Worm (Caenorhabditis elegans) whole organism, mixed stage, embryonic: ENCODE data around the gene Y34F4.3.

Experiments used
- M03D4.4 ChIP-seq: sonication (generic microtip); optimal IDR thresholded peaks from 2 replicates; lab custom pipeline; 2017; ENCODE audit warnings: mild to moderate bottlenecking, missing genetic modification characterization, missing compliant biosample characterization
- bed-3 ChIP-seq: fragments of 200-800 bp; sonication (Bioruptor generic); optimal IDR thresholded peaks from 3 replicates; lab custom pipeline; 2018; ENCODE audit warnings: mild to moderate bottlenecking, missing genetic modification characterization, moderate library complexity, missing compliant biosample characterization
- blmp-1 ChIP-seq: fragments of 150-350 bp; optimal IDR thresholded peaks from 2 replicates; lab custom pipeline; 2014; ENCODE audit warnings: missing biosample characterization, missing genetic modification characterization
- ceh-39 ChIP-seq: fragments of 150-350 bp; optimal IDR thresholded peaks from 2 replicates; lab custom pipeline; 2014; ENCODE audit warnings: missing biosample characterization, missing genetic modification characterization
- ceh-43 ChIP-seq: fragments of 200-800 bp; sonication (Bioruptor generic); optimal IDR thresholded peaks from 2 replicates; lab custom pipeline; 2018; ENCODE audit warnings: mild to moderate bottlenecking, missing genetic modification characterization, moderate library complexity, missing compliant biosample characterization
- ceh-83 ChIP-seq: fragments of 200-800 bp; sonication (Bioruptor generic); optimal IDR thresholded peaks from 2 replicates; lab custom pipeline; 2018; ENCODE audit warnings: mild to moderate bottlenecking, missing genetic modification characterization, missing compliant biosample characterization
- ces-1 ChIP-seq: fragments of 150-350 bp; optimal IDR thresholded peaks from 2 replicates; lab custom pipeline; 2014; ENCODE audit warnings: missing biosample characterization, missing genetic modification reagents, missing genetic modification characterization
- cnd-1 ChIP-seq: fragments of 200-800 bp; sonication (Bioruptor generic); optimal IDR thresholded peaks from 2 replicates; lab custom pipeline; 2018; ENCODE audit warnings: mild to moderate bottlenecking, missing genetic modification characterization, missing compliant biosample characterization
- elt-1 ChIP-seq: sonication (generic microtip); optimal IDR thresholded peaks from 2 replicates; lab custom pipeline; 2017; ENCODE audit warnings: missing genetic modification characterization, mild to moderate bottlenecking, missing compliant biosample characterization, antibody characterized with exemption, moderate library complexity, borderline replicate concordance; ENCODE audit not compliant: insufficient read depth
- elt-3 ChIP-seq: fragments of 150-350 bp; optimal IDR thresholded peaks from 2 replicates; lab custom pipeline; 2014; ENCODE audit warnings: missing biosample characterization, missing genetic modification characterization
- flh-1 ChIP-seq: fragments of 200-800 bp; sonication (Bioruptor generic); optimal IDR thresholded peaks from 2 replicates; lab custom pipeline; 2018; ENCODE audit warnings: mild to moderate bottlenecking, missing genetic modification characterization, moderate library complexity, missing compliant biosample characterization
- ham-2 ChIP-seq: fragments of 200-800 bp; sonication (Bioruptor generic); optimal IDR thresholded peaks from 2 replicates; lab custom pipeline; 2018; ENCODE audit warnings: mild to moderate bottlenecking, missing genetic modification characterization, missing compliant biosample characterization
- hlh-1 ChIP-seq: fragments of 150-350 bp; optimal IDR thresholded peaks from 2 replicates; lab custom pipeline; 2014; ENCODE audit warnings: missing biosample characterization, missing genetic modification reagents, missing genetic modification characterization
- lin-13 ChIP-seq: fragments of 150-350 bp; optimal IDR thresholded peaks from 2 replicates; lab custom pipeline; 2014; ENCODE audit warnings: missing biosample characterization, missing genetic modification characterization
- lin-32 ChIP-seq: fragments of 200-800 bp; sonication (Bioruptor generic); optimal IDR thresholded peaks from 2 replicates; lab custom pipeline; 2018; ENCODE audit warnings: mild to moderate bottlenecking, missing genetic modification characterization, missing compliant biosample characterization
- lsy-2 ChIP-seq: fragments of 150-350 bp; optimal IDR thresholded peaks from 2 replicates; lab custom pipeline; 2014; ENCODE audit warnings: missing biosample characterization, missing genetic modification characterization
- mls-2 ChIP-seq: sonication (generic microtip); optimal IDR thresholded peaks from 2 replicates; lab custom pipeline; 2016; ENCODE audit warnings: mild to moderate bottlenecking, missing genetic modification characterization, moderate library complexity, missing compliant biosample characterization
- nhr-12 ChIP-seq: fragments of 150-350 bp; optimal IDR thresholded peaks from 2 replicates; lab custom pipeline; 2014; ENCODE audit warnings: missing biosample characterization, missing genetic modification characterization
- nhr-2 ChIP-seq: fragments of 150-350 bp; optimal IDR thresholded peaks from 2 replicates; lab custom pipeline; 2014; ENCODE audit warnings: missing biosample characterization, missing genetic modification characterization
- nhr-237 ChIP-seq: fragments of 150-350 bp; optimal IDR thresholded peaks from 2 replicates; lab custom pipeline; 2014; ENCODE audit warnings: missing biosample characterization, missing genetic modification characterization
- nhr-28 ChIP-seq: fragments of 150-350 bp; optimal IDR thresholded peaks from 2 replicates; lab custom pipeline; 2014; ENCODE audit warnings: missing biosample characterization, missing genetic modification characterization
- nhr-76 ChIP-seq: sonication (generic microtip); optimal IDR thresholded peaks from 2 replicates; lab custom pipeline; 2017; ENCODE audit warnings: missing biosample characterization, missing genetic modification characterization
- pha-4 ChIP-seq: fragments of 150-350 bp; optimal IDR thresholded peaks from 2 replicates; lab custom pipeline; 2018; ENCODE audit warnings: missing biosample characterization, missing genetic modification reagents, missing genetic modification characterization
- snpc-4 ChIP-seq: fragments of 150-350 bp; optimal IDR thresholded peaks from 2 replicates; lab custom pipeline; 2014; ENCODE audit warnings: missing biosample characterization, missing genetic modification characterization
- sptf-1 ChIP-seq: sonication (generic microtip); optimal IDR thresholded peaks from 2 replicates; lab custom pipeline; 2017; ENCODE audit warnings: mild to moderate bottlenecking, missing genetic modification characterization, moderate library complexity, missing compliant biosample characterization
- tbx-8 ChIP-seq: fragments of 200-800 bp; sonication (Bioruptor generic); optimal IDR thresholded peaks from 2 replicates; lab custom pipeline; 2018; ENCODE audit warnings: mild to moderate bottlenecking, missing genetic modification characterization, moderate library complexity, missing compliant biosample characterization
- unc-39 ChIP-seq: fragments of 150-350 bp; optimal IDR thresholded peaks from 2 replicates; lab custom pipeline; 2014; ENCODE audit warnings: missing biosample characterization, missing genetic modification characterization
- unc-62 ChIP-seq: fragments of 150-350 bp; optimal IDR thresholded peaks from 2 replicates; lab custom pipeline; 2014; ENCODE audit warnings: missing biosample characterization, missing genetic modification reagents, missing genetic modification characterization
- zip-8 ChIP-seq: fragments of 150-350 bp; optimal IDR thresholded peaks from 2 replicates; lab custom pipeline; 2014; ENCODE audit warnings: missing biosample characterization, missing genetic modification characterization
- ztf-11 ChIP-seq: fragments of 150-350 bp; optimal IDR thresholded peaks from 2 replicates; lab custom pipeline; 2014; ENCODE audit warnings: missing biosample characterization, missing genetic modification characterization

The Y34F4.3 gene

DNA sequence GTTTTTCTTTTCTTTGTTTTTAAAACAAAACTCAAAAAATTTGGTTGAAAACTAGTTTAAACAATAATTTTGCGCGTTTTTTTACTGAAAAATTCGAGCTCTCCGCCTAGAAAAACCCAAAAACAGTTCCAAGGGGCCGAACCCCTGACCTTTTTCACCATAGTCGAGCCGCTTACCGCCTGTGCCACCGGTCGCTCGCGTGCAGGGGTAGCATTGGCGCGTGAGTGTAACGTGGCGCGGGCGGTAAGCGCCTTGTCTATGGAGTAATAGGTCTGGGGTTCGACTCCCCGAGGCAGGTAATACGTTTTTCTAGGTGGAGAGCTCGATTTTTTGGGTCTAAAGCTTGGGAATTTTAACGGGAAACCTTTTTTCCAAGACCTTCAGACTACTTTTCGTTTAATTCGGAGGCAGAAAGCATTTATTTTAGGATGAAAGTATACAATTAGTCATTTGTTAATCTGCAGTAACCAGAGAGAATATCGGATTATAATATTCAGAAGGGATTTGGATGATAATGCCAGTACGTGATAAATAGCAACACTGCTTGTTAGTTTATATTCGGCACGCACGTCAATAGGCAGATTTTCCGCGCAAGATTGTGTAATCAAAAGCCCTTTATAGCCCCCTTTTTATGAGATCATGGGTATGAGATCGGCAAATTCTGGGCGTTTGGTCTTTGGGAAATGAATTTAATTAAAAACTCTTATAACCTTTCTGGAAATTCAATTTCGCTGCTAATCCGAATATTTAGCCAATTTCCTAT, 8.7 kb downstream of the Y34F4.3 start:
- no peak for TF ChIP-seq tbx-8
- no peak for TF ChIP-seq zip-8
- TF ChIP-seq lin-13, result no peak
- no peak for TF ChIP-seq ceh-39
- TF ChIP-seq pha-4 (tag; lab: Kevin White, UChicago), result no peak
- no peak for TF ChIP-seq unc-62 (GFP tag; lab: Kevin White, UChicago)
- TF ChIP-seq mls-2 (tag; lab: Kevin White, UChicago), result no peak
- no peak for TF ChIP-seq hlh-1
- no peak for TF ChIP-seq nhr-28 (tag; lab: Kevin White, UChicago)
- TF ChIP-seq ces-1 (GFP tag; lab: Kevin White, UChicago), result no peak
- TF ChIP-seq ztf-11 (tag; lab: Kevin White, UChicago), result no peak

DNA sequence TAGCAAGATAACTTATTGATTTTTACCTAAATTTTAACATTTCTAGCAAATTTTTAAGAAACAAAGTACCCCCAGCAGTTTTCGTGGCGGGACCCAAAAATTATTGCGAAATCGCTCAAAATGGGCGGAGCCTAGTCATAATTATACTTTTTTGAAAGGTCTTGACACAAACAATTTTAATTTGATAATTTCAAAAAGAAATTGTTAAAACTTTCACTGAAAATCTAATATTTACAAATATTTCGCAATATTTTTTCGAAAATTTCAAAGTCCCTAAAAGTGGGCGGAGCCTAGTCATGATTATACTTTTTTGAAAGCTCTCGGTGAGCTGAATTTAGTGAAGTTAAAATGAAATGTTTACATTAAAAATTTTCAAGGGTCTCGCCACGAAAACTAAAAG, 11.5 kb downstream of the Y34F4.3 start:
- no peak for TF ChIP-seq elt-3 (tag; lab: Kevin White, UChicago)
- no peak for TF ChIP-seq elt-1 (tag; lab: Kevin White, UChicago)
- no peak for TF ChIP-seq ham-2 (GFP tag; lab: Kevin White, UChicago)
- no peak for TF ChIP-seq nhr-76

DNA sequence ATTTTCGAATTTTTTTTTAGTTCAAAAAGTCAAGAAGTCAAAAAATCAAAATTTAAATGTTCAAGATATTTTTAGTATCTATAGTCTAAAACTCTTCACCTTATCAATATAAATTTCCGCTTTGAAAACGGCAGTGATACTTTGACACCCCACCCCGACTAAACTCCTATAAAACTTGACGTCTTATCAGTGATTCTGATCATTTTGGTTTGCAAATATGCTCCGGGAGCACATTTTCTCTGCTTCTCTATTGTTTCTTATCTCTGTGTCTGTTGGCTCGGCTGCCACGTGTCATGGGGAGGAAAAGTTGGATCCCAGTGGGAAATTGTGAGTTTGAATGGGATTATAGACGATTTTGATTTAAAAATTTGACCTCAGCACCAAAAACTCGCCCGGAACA, 13.5 kb downstream of the Y34F4.3 start, which contains the start of gene clec-150:
TSS of gene clec-150 (plus strand) at position 198 of the 400 bp plus-strand sequence.
- TF ChIP-seq M03D4.4 (tag; lab: Kevin White, UChicago) (no peak), lsy-2 (tag; lab: Kevin White, UChicago) (no peak), zip-8 (no peak), unc-62 (GFP tag; lab: Kevin White, UChicago) (no peak), nhr-237 (tag; lab: Kevin White, UChicago) (no peak), ces-1 (GFP tag; lab: Kevin White, UChicago) (no peak), elt-3 (tag; lab: Kevin White, UChicago) (no peak), flh-1 (GFP tag; lab: Kevin White, UChicago) (no peak), nhr-12 (tag; lab: Kevin White, UChicago) (no peak), blmp-1 (no peak), unc-39 (tag; lab: Kevin White, UChicago) (no peak)

ce11 chrIII:1001297-1001696, 14.7 kb downstream of the Y34F4.3 start, which contains the start of gene R06B10.7:
R06B10.7 (minus strand) TSS chrIII:1001397.
- TF ChIP-seq snpc-4 (tag; lab: Kevin White, UChicago), result no peak
- TF ChIP-seq nhr-2 (tag; lab: Kevin White, UChicago), result no peak
- TF ChIP-seq lin-32 (GFP tag; lab: Kevin White, UChicago), result no peak
- no peak for TF ChIP-seq elt-1 (tag; lab: Kevin White, UChicago)
- TF ChIP-seq ceh-43, result no peak
- no peak for TF ChIP-seq nhr-12 (tag; lab: Kevin White, UChicago)
- TF ChIP-seq unc-39 (tag; lab: Kevin White, UChicago), result no peak
- TF ChIP-seq pha-4 (tag; lab: Kevin White, UChicago), result no peak
- TF ChIP-seq bed-3 (GFP tag; lab: Kevin White, UChicago), result no peak
- TF ChIP-seq nhr-76, result no peak
- TF ChIP-seq ceh-83 (GFP tag; lab: Kevin White, UChicago), result no peak
- no peak for TF ChIP-seq blmp-1
- no peak for TF ChIP-seq ham-2 (GFP tag; lab: Kevin White, UChicago)
- no peak for TF ChIP-seq hlh-1
- no peak for TF ChIP-seq ztf-11 (tag; lab: Kevin White, UChicago)
- no peak for TF ChIP-seq nhr-237 (tag; lab: Kevin White, UChicago)
- TF ChIP-seq, all 35 proteins: peak for 0

DNA sequence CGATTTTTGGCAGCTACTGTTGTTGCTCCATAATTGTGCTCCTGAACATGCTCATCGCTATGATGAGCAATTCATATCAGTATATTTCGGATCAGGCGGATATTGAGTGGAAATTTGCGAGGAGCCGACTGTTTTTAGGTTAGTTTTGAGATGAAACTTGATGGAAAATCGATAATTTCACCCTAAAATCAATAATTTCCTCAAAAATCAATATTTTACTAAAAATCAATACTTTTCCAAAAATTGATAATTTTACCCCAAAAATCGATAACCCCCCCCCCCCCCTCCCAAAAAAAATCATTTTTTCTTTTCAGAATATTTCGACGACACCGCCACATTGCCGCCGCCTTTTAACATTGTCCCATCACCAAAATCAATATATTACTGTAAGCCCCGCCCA, 17.1 kb downstream of the Y34F4.3 start:
- no peak for TF ChIP-seq nhr-237 (tag; lab: Kevin White, UChicago)
- TF ChIP-seq ceh-39, result no peak
- TF ChIP-seq lsy-2 (tag; lab: Kevin White, UChicago), result no peak
- no peak for TF ChIP-seq ceh-83 (GFP tag; lab: Kevin White, UChicago)
- no peak for TF ChIP-seq nhr-28 (tag; lab: Kevin White, UChicago)
- TF ChIP-seq bed-3 (GFP tag; lab: Kevin White, UChicago), result no peak
- no peak for TF ChIP-seq sptf-1 (tag; lab: Kevin White, UChicago)
- no peak for TF ChIP-seq flh-1 (GFP tag; lab: Kevin White, UChicago)
- TF ChIP-seq lin-13, result no peak
- TF ChIP-seq ces-1 (GFP tag; lab: Kevin White, UChicago), result no peak
- no peak for TF ChIP-seq hlh-1
- no peak for TF ChIP-seq elt-3 (tag; lab: Kevin White, UChicago)
- no peak for TF ChIP-seq cnd-1 (tag; lab: Kevin White, UChicago)
